Worm (Caenorhabditis elegans): ENCODE data around the gene D1086.12.

D1086.12 gene

DNA sequence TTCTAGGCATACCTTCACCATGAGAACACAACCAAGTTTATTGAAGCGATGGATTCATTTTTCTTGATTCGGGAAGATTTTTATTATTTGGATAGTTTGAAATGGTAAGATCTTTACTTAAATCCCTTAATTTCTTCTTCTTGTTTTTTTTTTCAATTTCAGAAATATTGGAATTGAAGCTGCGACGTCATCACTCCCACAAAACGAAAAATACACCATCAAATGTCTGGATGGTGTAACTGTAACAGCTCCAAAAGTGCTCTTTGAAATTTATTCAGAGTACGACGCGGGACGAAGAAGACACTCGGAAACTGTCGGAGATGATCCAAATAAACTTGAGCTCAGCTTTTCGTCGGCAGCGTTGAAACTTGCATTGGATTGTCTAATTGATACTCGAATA is 36.6 kb upstream of the D1086.12 start, which contains the start of gene D1086.21:
TSS of gene D1086.21 (plus strand) at position 301 of the 400 bp plus-strand sequence.
- TF ChIP-seq nhr-25 (tag; optimal IDR thresholded peaks at IDR 0.05) (no peak), pha-4 (tag; optimal IDR thresholded peaks at IDR 0.05) (no peak), ZK546.5 (tag; optimal IDR thresholded peaks at IDR 0.05) (no peak), unc-39 (tag; optimal IDR thresholded peaks at IDR 0.05) (no peak), ztf-11 (tag; optimal IDR thresholded peaks at IDR 0.05) (no peak), ztf-4 (tag; optimal IDR thresholded peaks at IDR 0.05) (no peak)

DNA sequence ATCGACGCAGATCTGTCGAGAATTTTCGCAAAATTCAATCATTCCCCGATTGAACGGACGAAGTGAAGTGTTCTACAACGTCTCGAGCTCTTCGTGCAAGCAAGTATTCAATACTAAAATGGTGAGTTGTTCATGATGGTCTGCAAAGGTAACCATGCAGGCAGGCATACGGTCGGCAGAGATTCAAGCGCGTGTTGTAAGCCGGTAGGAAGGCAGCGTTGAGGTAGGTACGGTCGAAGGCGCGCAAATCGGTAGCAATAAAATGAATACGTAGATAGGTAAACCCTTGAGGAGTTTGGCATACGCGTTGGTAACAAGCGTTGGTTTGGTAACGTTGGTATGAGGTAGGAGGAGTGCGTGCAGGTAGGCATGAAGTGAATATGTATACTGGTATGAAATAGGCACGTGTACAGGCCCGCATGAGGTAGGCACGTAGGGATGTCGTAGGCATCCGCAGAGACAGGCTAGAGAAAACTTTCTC is 33.1 kb upstream of the D1086.12 start, which contains the start of gene D1086.17:
TSS of gene D1086.17 (plus strand) at position 51 of the 481 bp plus-strand sequence.
- TF ChIP-seq ceh-16 (tag; optimal IDR thresholded peaks at IDR 0.05) (no peak), nfya-1 (tag; optimal IDR thresholded peaks at IDR 0.05; ENCODE audit: insufficient read depth) (no peak), nhr-25 (tag; optimal IDR thresholded peaks at IDR 0.05) (no peak), hmg-11 (tag; optimal IDR thresholded peaks at IDR 0.05) (no peak)

DNA sequence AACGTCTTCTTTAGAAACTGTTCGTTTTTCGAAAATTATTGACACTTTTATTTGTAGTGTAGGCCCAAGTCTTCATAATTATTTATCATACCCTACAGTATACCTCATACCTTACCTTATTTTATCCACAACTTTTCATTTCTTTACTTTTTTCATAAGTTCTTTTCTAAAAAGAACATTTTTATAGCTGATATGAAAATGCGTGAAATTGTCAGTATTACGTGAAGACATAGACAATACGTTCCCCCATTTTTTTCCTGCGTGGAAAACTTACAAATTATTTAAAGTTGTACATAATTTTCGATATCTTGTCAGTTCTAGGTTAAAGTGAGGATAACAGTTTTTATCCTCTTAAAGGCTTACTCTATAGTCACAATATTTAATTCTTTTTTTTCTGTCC is 31.1 kb upstream of the D1086.12 start:
- TF ChIP-seq daf-12 (tag; optimal IDR thresholded peaks at IDR 0.05) (no peak), nhr-11 (tag; optimal IDR thresholded peaks at IDR 0.05) (no peak)

DNA sequence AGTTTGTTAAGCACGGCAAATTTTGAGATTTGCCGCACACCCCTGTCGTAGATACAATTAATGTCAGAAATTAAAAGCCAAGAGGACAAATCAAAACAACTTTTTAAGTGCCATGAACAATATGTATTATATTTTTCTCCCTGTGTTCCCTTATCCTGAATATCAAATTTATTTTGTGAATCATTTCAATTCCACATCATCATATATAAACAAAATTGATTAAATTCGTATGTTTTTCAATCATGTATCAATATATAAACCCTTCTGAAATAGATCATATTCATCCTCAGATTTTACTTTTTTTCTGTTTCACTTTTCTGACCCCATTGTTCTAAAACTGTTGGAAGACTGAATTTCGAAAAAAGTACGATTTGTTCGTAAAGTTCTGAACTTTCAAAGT is 26.8 kb upstream of the D1086.12 start, which contains the start of gene D1086.11:
TSS of gene D1086.11 (plus strand) at position 301 of the 400 bp plus-strand sequence.
- TF ChIP-seq egl-5 (tag; optimal IDR thresholded peaks at IDR 0.05) (no peak), daf-12 (tag; optimal IDR thresholded peaks at IDR 0.05) (no peak), lin-15B (tag; optimal IDR thresholded peaks at IDR 0.05) (no peak), mml-1 (tag; optimal IDR thresholded peaks at IDR 0.05) (no peak), ztf-4 (tag; optimal IDR thresholded peaks at IDR 0.05) (no peak), unc-39 (tag; optimal IDR thresholded peaks at IDR 0.05) (no peak), elt-1 (tag; optimal IDR thresholded peaks at IDR 0.05) (no peak), ztf-11 (tag; optimal IDR thresholded peaks at IDR 0.05) (no peak), nhr-25 (tag; optimal IDR thresholded peaks at IDR 0.05) (no peak), nhr-28 (tag; optimal IDR thresholded peaks at IDR 0.05) (no peak), nhr-23 (tag; optimal IDR thresholded peaks at IDR 0.05) (no peak), pqm-1 (tag; optimal IDR thresholded peaks at IDR 0.05) (no peak)

DNA sequence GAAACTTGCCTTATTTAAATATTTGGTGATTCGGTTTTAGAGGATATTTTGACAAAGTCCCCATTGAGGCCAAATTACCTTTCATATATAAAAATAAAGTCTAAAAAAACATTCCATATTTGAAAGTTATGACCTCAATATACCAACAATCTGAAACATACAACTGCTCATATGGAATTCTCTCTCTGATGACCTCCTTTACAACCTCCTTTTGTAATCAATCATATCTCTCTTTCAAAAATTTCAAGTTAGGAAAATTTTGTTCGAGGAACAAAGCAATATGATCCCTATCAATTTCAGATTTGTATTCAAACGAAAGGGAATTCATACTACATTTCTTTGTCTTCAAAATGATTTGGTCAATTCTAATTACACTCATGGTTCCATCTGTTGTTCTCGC is 21.5 kb upstream of the D1086.12 start, which contains the start of gene D1086.6:
TSS of gene D1086.6 (plus strand) at position 301 of the 400 bp plus-strand sequence.
- TF ChIP-seq ceh-9 (tag; optimal IDR thresholded peaks at IDR 0.05): no peak
- no peak for TF ChIP-seq R02D3.7 (tag; optimal IDR thresholded peaks at IDR 0.05)
- no peak for TF ChIP-seq unc-62 (GFP tag; optimal IDR thresholded peaks at IDR 0.05)
- no peak for TF ChIP-seq lin-15B (tag; optimal IDR thresholded peaks at IDR 0.05)
- no peak for TF ChIP-seq ceh-28 (tag; optimal IDR thresholded peaks at IDR 0.05)
- no peak for TF ChIP-seq elt-3 (tag; optimal IDR thresholded peaks at IDR 0.05)
- no peak for TF ChIP-seq ama-1 (optimal IDR thresholded peaks at IDR 0.05)
- TF ChIP-seq nhr-23 (tag; optimal IDR thresholded peaks at IDR 0.05): no peak
- no peak for TF ChIP-seq snpc-4 (tag; optimal IDR thresholded peaks at IDR 0.05)
- no peak for TF ChIP-seq mml-1 (tag; optimal IDR thresholded peaks at IDR 0.05)
- no peak for TF ChIP-seq tbx-2 (tag; optimal IDR thresholded peaks at IDR 0.05)
- TF ChIP-seq ztf-11 (tag; optimal IDR thresholded peaks at IDR 0.05): no peak
- no peak for TF ChIP-seq aly-2 (tag; optimal IDR thresholded peaks at IDR 0.05)
- TF ChIP-seq nhr-12 (tag; optimal IDR thresholded peaks at IDR 0.05): no peak
- no peak for TF ChIP-seq ceh-82 (tag; optimal IDR thresholded peaks at IDR 0.05)
- no peak for TF ChIP-seq pqm-1 (tag; optimal IDR thresholded peaks at IDR 0.05)
- no peak for TF ChIP-seq nhr-28 (tag; optimal IDR thresholded peaks at IDR 0.05)
- no peak for TF ChIP-seq eor-1 (tag; optimal IDR thresholded peaks at IDR 0.05)

DNA sequence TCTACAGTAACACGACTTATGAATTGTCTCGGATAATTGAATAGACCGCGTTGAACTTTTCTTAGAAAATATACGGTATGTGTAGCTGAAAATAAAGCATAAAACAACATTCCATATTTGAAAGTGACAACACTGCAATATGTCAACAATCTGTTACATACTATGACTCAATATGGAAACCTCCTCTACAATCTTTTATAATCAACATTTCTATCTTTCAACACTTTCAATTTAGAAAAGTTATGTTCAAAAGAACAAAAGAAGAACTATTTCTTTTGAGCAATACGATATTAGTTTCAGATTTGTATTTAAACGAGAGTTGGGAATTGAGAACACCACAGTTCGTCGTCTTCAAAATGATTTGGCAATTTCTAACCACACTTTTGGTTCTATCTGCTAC is 18.5 kb upstream of the D1086.12 start, which contains the start of gene D1086.10:
TSS of gene D1086.10 (plus strand) at position 301 of the 400 bp plus-strand sequence.
- no peak for TF ChIP-seq pha-4 (tag; optimal IDR thresholded peaks at IDR 0.05)
- no peak for TF ChIP-seq daf-12 (tag; optimal IDR thresholded peaks at IDR 0.05)
- no peak for TF ChIP-seq ceh-28 (tag; optimal IDR thresholded peaks at IDR 0.05)
- TF ChIP-seq nhr-23 (tag; optimal IDR thresholded peaks at IDR 0.05): no peak
- no peak for TF ChIP-seq fkh-2 (tag; optimal IDR thresholded peaks at IDR 0.05)
- TF ChIP-seq skn-1 (tag; optimal IDR thresholded peaks at IDR 0.05): no peak
- no peak for TF ChIP-seq fos-1 (tag; optimal IDR thresholded peaks at IDR 0.05)
- TF ChIP-seq mdl-1 (tag; optimal IDR thresholded peaks at IDR 0.05): no peak
- TF ChIP-seq elt-1 (tag; optimal IDR thresholded peaks at IDR 0.05): no peak
- TF ChIP-seq zag-1 (tag; optimal IDR thresholded peaks at IDR 0.05): no peak
- TF ChIP-seq sea-2 (GFP tag; optimal IDR thresholded peaks at IDR 0.05): no peak
- TF ChIP-seq hmg-11 (tag; optimal IDR thresholded peaks at IDR 0.05): no peak
- TF ChIP-seq tbx-2 (tag; optimal IDR thresholded peaks at IDR 0.05): no peak
- TF ChIP-seq ztf-11 (tag; optimal IDR thresholded peaks at IDR 0.05): no peak
- TF ChIP-seq nhr-25 (tag; optimal IDR thresholded peaks at IDR 0.05): no peak
- no peak for TF ChIP-seq nhr-76 (tag; optimal IDR thresholded peaks at IDR 0.05)
- no peak for TF ChIP-seq egl-27 (tag; optimal IDR thresholded peaks at IDR 0.05)
- no peak for TF ChIP-seq nhr-43 (tag; optimal IDR thresholded peaks at IDR 0.05; ENCODE audit: poor library complexity, severe bottlenecking)

Measured in whole organism, L3 larva.